Fruit fly (Drosophila melanogaster): ENCODE data around the gene loco.
A peak's percentile ranks its signal among the peaks of the same experiment; 100 is the strongest.

Gene loco

DNA sequence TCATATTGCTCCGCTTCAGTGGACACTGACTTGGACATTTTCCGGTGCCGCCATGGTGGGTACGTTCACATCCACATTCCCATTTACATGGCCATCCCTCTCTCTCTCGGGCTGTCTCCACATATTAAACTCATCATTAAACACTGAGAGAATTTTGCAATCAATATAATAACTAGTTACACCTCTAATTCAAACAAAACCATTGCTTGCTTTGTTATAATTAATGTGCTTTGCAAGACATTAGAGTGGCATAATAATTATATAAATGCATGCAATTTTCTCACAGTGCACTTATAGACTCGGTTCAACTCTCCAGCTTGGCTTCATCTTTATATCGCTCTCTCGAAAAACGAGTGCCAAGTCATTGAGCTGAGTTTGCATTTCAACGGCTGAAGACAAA, 14.4 kb downstream of the loco start (continued):
- TF ChIP-seq tin (GFP tag; optimal IDR thresholded peaks at IDR 0.05), result peak; percentile 67
- TF ChIP-seq Ravus (GFP tag; IDR thresholded peaks at IDR 0.05), result peak; percentile 14; the same call in 1 of the 2 replicates
- no peak for TF ChIP-seq abd-A (tag; optimal IDR thresholded peaks at IDR 0.05)
- TF ChIP-seq Dip3 (GFP tag; optimal IDR thresholded peaks at IDR 0.05), result peak; percentile 3
- TF ChIP-seq ind (GFP tag; optimal IDR thresholded peaks at IDR 0.05), result peak; percentile 72
- peak; percentile 57; the same call in 1 of the 2 replicates for TF ChIP-seq Lim3 (GFP tag; IDR thresholded peaks at IDR 0.05)
- peak; percentile 67 for TF ChIP-seq CG12391 (tag; optimal IDR thresholded peaks at IDR 0.05)
- peak; percentile 42 for TF ChIP-seq Mes4 (GFP tag; optimal IDR thresholded peaks at IDR 0.05)
- TF ChIP-seq CG30020 (tag; optimal IDR thresholded peaks at IDR 0.05), result no peak
- peak; percentile 67 for TF ChIP-seq CG32772 (GFP tag; IDR thresholded peaks at IDR 0.05)
- TF ChIP-seq CG17568 (GFP tag; optimal IDR thresholded peaks at IDR 0.05), result no peak
- peak; percentile 54 for TF ChIP-seq CG10654 (GFP tag; optimal IDR thresholded peaks at IDR 0.05)
- TF ChIP-seq CG16813 (GFP tag; IDR thresholded peaks at IDR 0.05; ENCODE audit: partially characterized antibody), result no peak
- TF ChIP-seq slp2 (GFP tag; optimal IDR thresholded peaks at IDR 0.05), result peak; percentile 40
- peak; percentile 61 for TF ChIP-seq nmo (GFP tag; optimal IDR thresholded peaks at IDR 0.05)
- TF ChIP-seq CG9876 (GFP tag; optimal IDR thresholded peaks at IDR 0.05), result peak; percentile 5
- no peak for TF ChIP-seq CG30431 (GFP tag; optimal IDR thresholded peaks at IDR 0.05)
- no peak for TF ChIP-seq gfzf (GFP tag; optimal IDR thresholded peaks at IDR 0.05)
- TF ChIP-seq pb (GFP tag; optimal IDR thresholded peaks at IDR 0.05), result peak; percentile 15
- peak; percentile 80 for TF ChIP-seq ken (GFP tag; IDR thresholded peaks at IDR 0.05)
- TF ChIP-seq Dip2 (GFP tag; IDR thresholded peaks at IDR 0.05), result no peak
- TF ChIP-seq wek (GFP tag; optimal IDR thresholded peaks at IDR 0.05), result no peak
- no peak for TF ChIP-seq CG12236 (GFP tag; optimal IDR thresholded peaks at IDR 0.05)
- TF ChIP-seq HLH54F (GFP tag; optimal IDR thresholded peaks at IDR 0.05), result peak; percentile 29
- TF ChIP-seq vfl (GFP tag; optimal IDR thresholded peaks at IDR 0.05), result no peak
- peak; percentile 57; the same call in 1 of the 2 replicates for TF ChIP-seq Oaz (GFP tag; IDR thresholded peaks at IDR 0.05)
- no peak for TF ChIP-seq pzg (GFP tag; optimal IDR thresholded peaks at IDR 0.05)
- peak; percentile 56 for TF ChIP-seq mam (GFP tag; optimal IDR thresholded peaks at IDR 0.05)
- TF ChIP-seq wdn (GFP tag; IDR thresholded peaks at IDR 0.05), result 0 out of 2 replicates have a peak, but pooled peaks have one; percentile 41
- TF ChIP-seq CG8924 (tag; optimal IDR thresholded peaks at IDR 0.05), result peak; percentile 71
- TF ChIP-seq jing (GFP tag; optimal IDR thresholded peaks at IDR 0.05), result peak; percentile 48
- peak; percentile 76 for TF ChIP-seq stc (GFP tag; IDR thresholded peaks at IDR 0.05)
- TF ChIP-seq CG2120 (GFP tag; optimal IDR thresholded peaks at IDR 0.05), result peak; percentile 46
- peak; percentile 27; the same call in 2 of the 3 replicates for TF ChIP-seq croc (GFP tag; conservative IDR thresholded peaks at IDR 0.05)
- TF ChIP-seq CG32532 (GFP tag; IDR thresholded peaks at IDR 0.05), result peak; percentile 61; the same call in 1 of the 2 replicates
- TF ChIP-seq Dll (GFP tag; IDR thresholded peaks at IDR 0.05; ENCODE audit: partially characterized antibody), result no peak
- TF ChIP-seq usp (GFP tag; optimal IDR thresholded peaks at IDR 0.05), result no peak
- peak; percentile 63 for TF ChIP-seq CG9932 (GFP tag; IDR thresholded peaks at IDR 0.05)
- peak; percentile 26 for TF ChIP-seq HHEX (GFP tag; optimal IDR thresholded peaks at IDR 0.05)
- TF ChIP-seq CG10565 (GFP tag; optimal IDR thresholded peaks at IDR 0.05), result no peak
- peak; percentile 16 for TF ChIP-seq CG13775 (GFP tag; optimal IDR thresholded peaks at IDR 0.05)
- peak; percentile 59 for TF ChIP-seq jumu (GFP tag; optimal IDR thresholded peaks at IDR 0.05)
- no peak for TF ChIP-seq crp (GFP tag; optimal IDR thresholded peaks at IDR 0.05)
- TF ChIP-seq CG10543 (GFP tag; optimal IDR thresholded peaks at IDR 0.05), result no peak
- peak; percentile 96 for TF ChIP-seq Ets65A (GFP tag)
- no peak for TF ChIP-seq tap (tag; optimal IDR thresholded peaks at IDR 0.05)
- peak; percentile 78 for TF ChIP-seq seq (GFP tag; IDR thresholded peaks at IDR 0.05)
- peak; percentile 67 for TF ChIP-seq CG10366 (GFP tag; IDR thresholded peaks at IDR 0.05)
- TF ChIP-seq ci (GFP tag; IDR thresholded peaks at IDR 0.05), result peak; percentile 91
- peak; percentile 57 for TF ChIP-seq pum (GFP tag; optimal IDR thresholded peaks at IDR 0.05)
- TF ChIP-seq E2f1 (GFP tag; IDR thresholded peaks at IDR 0.05), result peak; percentile 33
- TF ChIP-seq CG11696 (GFP tag; IDR thresholded peaks at IDR 0.05), result 0 out of 2 replicates have a peak, but pooled peaks have one; percentile 33
